Worm (Caenorhabditis elegans): ENCODE data around the gene C25G4.7.
A peak's percentile ranks its signal among the peaks of the same experiment; 100 is the strongest.

DNA sequence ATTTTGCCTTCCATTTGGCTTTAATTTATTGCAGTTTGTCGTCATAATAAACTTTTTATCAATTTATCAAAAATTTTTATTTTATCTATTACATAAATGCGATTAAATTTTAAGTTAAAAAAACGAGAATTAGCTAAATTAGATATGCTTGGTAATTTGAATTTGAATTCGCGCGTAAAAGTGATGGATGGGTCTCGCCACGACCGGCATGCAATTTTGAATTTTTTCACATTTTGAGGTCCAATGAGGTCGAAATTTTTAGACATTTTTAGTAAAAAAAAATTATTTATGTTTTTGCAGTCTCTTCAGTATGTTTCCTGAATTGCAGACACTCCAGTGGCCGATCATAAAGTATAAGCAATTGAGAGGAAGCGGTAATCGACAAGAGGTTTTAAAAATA, 48.1 kb upstream of the C25G4.7 start, which contains the start of gene dsb-1:
- TF ChIP-seq ama-1 (optimal IDR thresholded peaks at IDR 0.05) = no peak
- TF ChIP-seq ama-1 (GFP tag; optimal IDR thresholded peaks at IDR 0.05) = no peak
- no peak for TF ChIP-seq tbp1 (GFP tag; optimal IDR thresholded peaks at IDR 0.05)
- TF ChIP-seq pha-4 (tag; optimal IDR thresholded peaks at IDR 0.05) = no peak
- no peak for TF ChIP-seq Y67H2A.10 (GFP tag; conservative IDR thresholded peaks at IDR 0.05)
- TF ChIP-seq sptf-2 (GFP tag; optimal IDR thresholded peaks at IDR 0.05) = no peak
- no peak for TF ChIP-seq nfyb-1 (GFP tag; IDR thresholded peaks at IDR 0.05)
- no peak for TF ChIP-seq die-1 (tag; optimal IDR thresholded peaks at IDR 0.05)
- TF ChIP-seq efl-1 (GFP tag; optimal IDR thresholded peaks at IDR 0.05) = peak; percentile 40
- no peak for TF ChIP-seq snpc-4 (GFP tag; optimal IDR thresholded peaks at IDR 0.05)
- TF ChIP-seq snpc-4 (tag; optimal IDR thresholded peaks at IDR 0.05) = no peak
- no peak for TF ChIP-seq nfya-2 (GFP tag; IDR thresholded peaks at IDR 0.05)
- no peak for TF ChIP-seq T26A5.8 (tag; optimal IDR thresholded peaks at IDR 0.05)
- TF ChIP-seq rcor-1 (GFP tag; IDR thresholded peaks at IDR 0.05) = no peak
